Worm (Caenorhabditis elegans) whole organism, late embryonic: ENCODE results near the gene ptpn-22.

Experiments
- K02D7.2 ChIP-seq: sonication (generic microtip); optimal IDR thresholded peaks from 2 replicates; lab custom pipeline; 2017; ENCODE audit warnings: mild to moderate bottlenecking, missing genetic modification characterization, missing compliant biosample characterization
- ceh-14 ChIP-seq: sonication (generic microtip); optimal IDR thresholded peaks from 2 replicates; lab custom pipeline; 2016; ENCODE audit warnings: missing genotype, missing genetic modification characterization, missing compliant biosample characterization
- ceh-2 ChIP-seq: sonication (generic microtip); optimal IDR thresholded peaks from 2 replicates; lab custom pipeline; 2016; ENCODE audit warnings: missing genotype, missing genetic modification characterization, missing compliant biosample characterization
- ceh-22 ChIP-seq: sonication (generic microtip); optimal IDR thresholded peaks from 2 replicates; lab custom pipeline; 2017; ENCODE audit warnings: missing biosample characterization, missing genetic modification characterization
- ceh-24 ChIP-seq: sonication (generic microtip); optimal IDR thresholded peaks from 2 replicates; lab custom pipeline; 2016; ENCODE audit warnings: mild to moderate bottlenecking, missing genetic modification characterization, missing compliant biosample characterization
- dmd-4 ChIP-seq: sonication (generic microtip); optimal IDR thresholded peaks from 2 replicates; lab custom pipeline; 2016; ENCODE audit warnings: borderline replicate concordance, missing genetic modification characterization, missing compliant biosample characterization
- ets-4 ChIP-seq: sonication (generic microtip); optimal IDR thresholded peaks from 2 replicates; lab custom pipeline; 2016; ENCODE audit warnings: missing genetic modification characterization, missing compliant biosample characterization
- gmeb-2 ChIP-seq: sonication (generic microtip); optimal IDR thresholded peaks from 2 replicates; lab custom pipeline; 2016; ENCODE audit warnings: missing genetic modification characterization, inconsistent platforms, missing compliant biosample characterization
- hlh-13 ChIP-seq: fragments of 200-800 bp; sonication (Bioruptor generic); optimal IDR thresholded peaks from 2 replicates; lab custom pipeline; 2018; ENCODE audit warnings: mild to moderate bottlenecking, missing genetic modification characterization, missing compliant biosample characterization
- nhr-11 ChIP-seq: fragments of 150-350 bp; optimal IDR thresholded peaks from 2 replicates; lab custom pipeline; 2014; ENCODE audit warnings: missing biosample characterization, missing genetic modification characterization
- npax-4 ChIP-seq: sonication (generic microtip); optimal IDR thresholded peaks from 2 replicates; lab custom pipeline; 2016; ENCODE audit warnings: missing genetic modification characterization, missing compliant biosample characterization
- pax-1 ChIP-seq: fragments of 150-350 bp; optimal IDR thresholded peaks from 2 replicates; lab custom pipeline; 2014; ENCODE audit warnings: missing biosample characterization, missing genetic modification characterization
- sdc-2 ChIP-seq: sonication (generic microtip); optimal IDR thresholded peaks from 2 replicates; lab custom pipeline; 2016; ENCODE audit warnings: missing genotype, missing genetic modification characterization, missing compliant biosample characterization
- sox-4 ChIP-seq: sonication (generic microtip); optimal IDR thresholded peaks from 2 replicates; lab custom pipeline; 2017; ENCODE audit warnings: mild to moderate bottlenecking, missing genetic modification characterization, inconsistent platforms, missing compliant biosample characterization
- ttx-3 ChIP-seq: sonication (generic microtip); optimal IDR thresholded peaks from 2 replicates; lab custom pipeline; 2016; ENCODE audit warnings: missing genetic modification reagents, missing genetic modification characterization, missing compliant biosample characterization
- unc-42 ChIP-seq: sonication (generic microtip); optimal IDR thresholded peaks from 2 replicates; lab custom pipeline; 2016; ENCODE audit warnings: missing genotype, missing genetic modification characterization, missing compliant biosample characterization
- unc-86 ChIP-seq: sonication (generic microtip); optimal IDR thresholded peaks from 2 replicates; lab custom pipeline; 2016; ENCODE audit warnings: missing genetic modification characterization, missing compliant biosample characterization
- zip-5 ChIP-seq: sonication (generic microtip); optimal IDR thresholded peaks from 2 replicates; lab custom pipeline; 2016; ENCODE audit warnings: missing genetic modification characterization, missing compliant biosample characterization

The ptpn-22 gene

DNA sequence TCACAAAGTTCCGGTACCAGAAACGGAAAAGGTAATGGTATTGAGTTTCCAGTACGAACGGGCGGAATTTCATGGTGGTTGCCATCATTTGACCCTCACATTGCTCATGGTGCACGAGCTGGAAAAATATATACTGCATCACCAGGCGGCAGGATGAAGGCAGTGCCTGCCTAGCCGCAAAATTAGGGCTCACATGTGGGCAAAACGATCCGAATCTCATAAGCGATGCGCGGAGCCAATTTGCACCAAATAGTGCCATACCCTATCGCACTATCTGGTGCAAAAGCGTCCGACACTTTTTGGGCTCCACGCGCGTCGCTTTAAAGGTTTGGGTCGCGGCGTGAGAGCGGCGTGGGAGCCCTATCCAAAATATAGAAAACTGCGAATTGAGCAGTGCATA is 60.8 kb downstream of the ptpn-22 start:
- TF ChIP-seq nhr-11 (tag; lab: Kevin White, UChicago), result no peak
- no peak for TF ChIP-seq gmeb-2 (tag; lab: Kevin White, UChicago)
- TF ChIP-seq ceh-22 (tag; lab: Kevin White, UChicago), result no peak
- no peak for TF ChIP-seq sox-4 (tag; lab: Kevin White, UChicago)
- no peak for TF ChIP-seq ceh-2
- TF ChIP-seq zip-5 (tag; lab: Kevin White, UChicago), result no peak
- TF ChIP-seq unc-42 (tag; lab: Kevin White, UChicago), result no peak
- no peak for TF ChIP-seq dmd-4 (tag; lab: Kevin White, UChicago)
- no peak for TF ChIP-seq hlh-13 (GFP tag; lab: Kevin White, UChicago)
- TF ChIP-seq ceh-14 (tag; lab: Kevin White, UChicago), result no peak
- TF ChIP-seq pax-1, result no peak
- TF ChIP-seq npax-4 (tag; lab: Kevin White, UChicago), result no peak
- no peak for TF ChIP-seq ttx-3
- TF ChIP-seq sdc-2 (tag; lab: Kevin White, UChicago), result no peak
- TF ChIP-seq K02D7.2 (tag; lab: Kevin White, UChicago), result no peak
- no peak for TF ChIP-seq unc-86
- no peak for TF ChIP-seq ceh-24 (tag; lab: Kevin White, UChicago)
- TF ChIP-seq ets-4 (tag; lab: Kevin White, UChicago), result no peak
